Worm (Caenorhabditis elegans): ENCODE measurements around the gene Y38C1AA.12.

Gene Y38C1AA.12

ce11 chrIV:158662-159061 is 33.4 kb upstream of the Y38C1AA.12 start, which contains the start of gene Y38C1AA.7:
Gene Y38C1AA.7 (plus strand): TSS chrIV:158962.
- TF ChIP-seq tbx-2 (tag; optimal IDR thresholded peaks at IDR 0.05) (no peak), fkh-4 (tag; optimal IDR thresholded peaks at IDR 0.05; ENCODE audit: borderline replicate concordance) (no peak), lin-15B (tag; optimal IDR thresholded peaks at IDR 0.05) (no peak), nhr-90 (tag; optimal IDR thresholded peaks at IDR 0.05; ENCODE audit: poor library complexity) (no peak), fos-1 (tag; optimal IDR thresholded peaks at IDR 0.05) (no peak), nhr-28 (tag; optimal IDR thresholded peaks at IDR 0.05) (no peak), ceh-63 (GFP tag; optimal IDR thresholded peaks at IDR 0.05) (no peak), fkh-8 (tag; optimal IDR thresholded peaks at IDR 0.05) (no peak), nhr-20 (tag; optimal IDR thresholded peaks at IDR 0.05) (no peak), xbp-1 (tag; optimal IDR thresholded peaks at IDR 0.05) (no peak), sup-37 (GFP tag; optimal IDR thresholded peaks at IDR 0.05) (no peak), nhr-85 (tag) (no peak), dsc-1 (tag; optimal IDR thresholded peaks at IDR 0.05) (no peak), nhr-19 (GFP tag; conservative IDR thresholded peaks at IDR 0.05) (no peak), elt-2 (tag; optimal IDR thresholded peaks at IDR 0.05) (no peak), F16B12.6 (tag; optimal IDR thresholded peaks at IDR 0.05) (no peak), fkh-10 (GFP tag; optimal IDR thresholded peaks at IDR 0.05) (no peak), jun-1 (tag; optimal IDR thresholded peaks at IDR 0.05) (no peak), pax-3 (tag; optimal IDR thresholded peaks at IDR 0.05) (no peak), irx-1 (tag; optimal IDR thresholded peaks at IDR 0.05) (no peak)

ce11 chrIV:159864-160263 is 32.2 kb upstream of the Y38C1AA.12 start, which contains the start of gene Y38C1AA.19:
Gene Y38C1AA.19 (plus strand): TSS chrIV:160164.
- no peak for TF ChIP-seq hpl-2 (GFP tag; optimal IDR thresholded peaks at IDR 0.05)
- no peak for TF ChIP-seq C04F5.9 (tag; optimal IDR thresholded peaks at IDR 0.05)
- TF ChIP-seq lsy-2 (tag; optimal IDR thresholded peaks at IDR 0.05), result no peak
- no peak for TF ChIP-seq Y116A8C.19 (tag; optimal IDR thresholded peaks at IDR 0.05; ENCODE audit: borderline replicate concordance)
- no peak for TF ChIP-seq unc-86 (tag; optimal IDR thresholded peaks at IDR 0.05)
- TF ChIP-seq hlh-17 (GFP tag; optimal IDR thresholded peaks at IDR 0.05; ENCODE audit: borderline replicate concordance), result no peak
- no peak for TF ChIP-seq ceh-63 (GFP tag; optimal IDR thresholded peaks at IDR 0.05)
- TF ChIP-seq ceh-88 (GFP tag; IDR thresholded peaks at IDR 0.05), result no peak
- TF ChIP-seq efl-3 (GFP tag; optimal IDR thresholded peaks at IDR 0.05), result no peak
- TF ChIP-seq pax-3 (tag; optimal IDR thresholded peaks at IDR 0.05), result no peak
- no peak for TF ChIP-seq grh-1 (GFP tag; IDR thresholded peaks at IDR 0.05)
- no peak for TF ChIP-seq mab-9 (GFP tag; IDR thresholded peaks at IDR 0.05)
- TF ChIP-seq unc-62 (GFP tag; optimal IDR thresholded peaks at IDR 0.05), result no peak
- TF ChIP-seq isw-1 (GFP tag; IDR thresholded peaks at IDR 0.05), result no peak
- TF ChIP-seq ama-1 (optimal IDR thresholded peaks at IDR 0.05), result no peak
- no peak for TF ChIP-seq egl-13 (tag; optimal IDR thresholded peaks at IDR 0.05)
- no peak for TF ChIP-seq xbp-1 (tag; optimal IDR thresholded peaks at IDR 0.05)
- no peak for TF ChIP-seq zip-4 (GFP tag; optimal IDR thresholded peaks at IDR 0.05)
- no peak for TF ChIP-seq aha-1 (tag; optimal IDR thresholded peaks at IDR 0.05)

ce11 chrIV:162530-162929 is 29.5 kb upstream of the Y38C1AA.12 start, which contains the start of gene Y38C1AA.6:
Gene Y38C1AA.6 (plus strand): TSS chrIV:162830.
- TF ChIP-seq lsy-2 (tag; optimal IDR thresholded peaks at IDR 0.05), result no peak

ce11 chrIV:164777-165176 is 27.3 kb upstream of the Y38C1AA.12 start, which contains the start of gene cutl-24:
Gene cutl-24 (plus strand): TSS chrIV:165077.
- no peak for TF ChIP-seq sox-4 (tag; optimal IDR thresholded peaks at IDR 0.05)
- peak; percentile 61 for TF ChIP-seq nhr-85 (tag)
- TF ChIP-seq egl-27 (tag; optimal IDR thresholded peaks at IDR 0.05), result no peak
- TF ChIP-seq blmp-1 (tag; optimal IDR thresholded peaks at IDR 0.05), result peak; percentile 18
